Fruit fly (Drosophila melanogaster) whole organism, embryonic: ENCODE measurements around the gene IntS6.

ENCODE experiments used
- Adf1 ChIP-seq: fragments of 200-800 bp; sonication (Bioruptor generic); IDR thresholded peaks from 2 replicates; pipeline ENCODE4 v1.3.6; 2022; ENCODE audit warnings: missing biosample characterization, missing genetic modification characterization
- C15 ChIP-seq: fragments of 200-800 bp; sonication (Bioruptor generic); IDR thresholded peaks from 3 replicates; pipeline ENCODE4 v1.3.6; 2022; ENCODE audit warnings: missing biosample characterization, missing genetic modification characterization
- CG10147 ChIP-seq: fragments of 200-800 bp; sonication (Bioruptor generic); optimal IDR thresholded peaks from 2 replicates; lab custom pipeline; 2019; ENCODE audit warnings: missing biosample characterization, mild to moderate bottlenecking, missing genetic modification characterization, moderate library complexity
- CG10979 ChIP-seq: fragments of 200-800 bp; sonication (Bioruptor generic); optimal IDR thresholded peaks from 2 replicates; lab custom pipeline; 2018; ENCODE audit warnings: missing biosample characterization, mild to moderate bottlenecking, missing genetic modification characterization, moderate library complexity
- CG11093 ChIP-seq: fragments of 200-800 bp; sonication (Bioruptor generic); IDR thresholded peaks from 3 replicates; pipeline ENCODE4 v1.3.6; 2022; ENCODE audit warnings: missing biosample characterization, missing genetic modification characterization
- CG11695 ChIP-seq: fragments of 200-800 bp; sonication (Bioruptor generic); IDR thresholded peaks from 3 replicates; pipeline ENCODE4 v1.3.6; 2022; ENCODE audit warnings: missing biosample characterization, missing genetic modification characterization
- CG14050 ChIP-seq: fragments of 200-800 bp; sonication (Bioruptor generic); IDR thresholded peaks from 3 replicates; pipeline ENCODE4 v1.3.6; 2022; ENCODE audit warnings: missing biosample characterization, missing genetic modification characterization
- CG14667 ChIP-seq: fragments of 200-800 bp; sonication (Bioruptor generic); IDR thresholded peaks from 2 replicates; pipeline ENCODE4 v1.3.6; 2022; ENCODE audit warnings: missing biosample characterization, missing genetic modification characterization
- CG15514 ChIP-seq: fragments of 200-800 bp; sonication (Bioruptor generic); optimal IDR thresholded peaks from 3 replicates; lab custom pipeline; 2017; ENCODE audit warnings: missing biosample characterization, missing genetic modification characterization, mild to moderate bottlenecking, moderate library complexity, missing genetic modification reagents
- CG15696 ChIP-seq: fragments of 200-800 bp; sonication (Bioruptor generic); optimal IDR thresholded peaks from 2 replicates; lab custom pipeline; 2019; ENCODE audit warnings: missing biosample characterization, mild to moderate bottlenecking, missing genetic modification characterization, moderate library complexity
- CG17186 ChIP-seq: fragments of 200-800 bp; sonication (Bioruptor generic); optimal IDR thresholded peaks from 3 replicates; lab custom pipeline; 2017; ENCODE audit warnings: missing biosample characterization, missing genetic modification reagents, missing genetic modification characterization
- CG17612 ChIP-seq: fragments of 200-800 bp; sonication (Bioruptor generic); IDR thresholded peaks from 2 replicates; pipeline ENCODE4 v1.3.6; 2022; ENCODE audit warnings: missing biosample characterization, missing genetic modification characterization
- CG18262 ChIP-seq: fragments of 200-800 bp; optimal IDR thresholded peaks from 3 replicates; lab custom pipeline; 2019; ENCODE audit warnings: missing biosample characterization, mild to moderate bottlenecking, missing genetic modification characterization, moderate library complexity
- CG1832 ChIP-seq: fragments of 200-800 bp; sonication (Bioruptor generic); optimal IDR thresholded peaks from 2 replicates; lab custom pipeline; 2017; ENCODE audit warnings: missing biosample characterization, mild to moderate bottlenecking, missing genetic modification characterization, inconsistent platforms
- CG2889 ChIP-seq: fragments of 200-800 bp; sonication (Bioruptor generic); IDR thresholded peaks from 3 replicates; pipeline ENCODE4 v1.3.6; 2022; ENCODE audit warnings: missing biosample characterization, missing genetic modification characterization
- CG30403 ChIP-seq: fragments of 200-800 bp; sonication (Bioruptor generic); optimal IDR thresholded peaks from 3 replicates; lab custom pipeline; 2016; ENCODE audit warnings: missing biosample characterization, missing genetic modification characterization
- CG34224 ChIP-seq: fragments of 200-800 bp; sonication (Bioruptor generic); IDR thresholded peaks from 3 replicates; pipeline ENCODE4 v1.3.6; 2022; ENCODE audit warnings: missing biosample characterization, missing genetic modification characterization; ENCODE audit not compliant: partially characterized antibody
- Dref ChIP-seq: fragments of 200-800 bp; sonication (Bioruptor generic); IDR thresholded peaks from 2 replicates; pipeline ENCODE4 v1.3.6; 2022; ENCODE audit warnings: missing biosample characterization, missing genetic modification characterization
- Hand ChIP-seq: fragments of 200-800 bp; sonication (Bioruptor generic); optimal IDR thresholded peaks from 2 replicates; lab custom pipeline; 2017; ENCODE audit warnings: mild to moderate bottlenecking, missing biosample characterization, missing genetic modification reagents, missing genetic modification characterization
- HmgZ ChIP-seq: fragments of 200-800 bp; sonication (Bioruptor generic); optimal IDR thresholded peaks from 2 replicates; lab custom pipeline; 2018; ENCODE audit warnings: missing biosample characterization, mild to moderate bottlenecking, missing genetic modification characterization
- Jarid2 ChIP-seq: fragments of 200-800 bp; sonication (Bioruptor generic); optimal IDR thresholded peaks from 3 replicates; lab custom pipeline; 2017; ENCODE audit warnings: mild to moderate bottlenecking, missing biosample characterization, missing genetic modification reagents, missing genetic modification characterization
- Meics ChIP-seq: fragments of 200-800 bp; sonication (Bioruptor generic); optimal IDR thresholded peaks from 2 replicates; lab custom pipeline; 2017; ENCODE audit warnings: missing biosample characterization, mild to moderate bottlenecking, missing genetic modification characterization
- Neu2 ChIP-seq: fragments of 200-800 bp; sonication (Bioruptor generic); optimal IDR thresholded peaks from 3 replicates; lab custom pipeline; 2016; ENCODE audit warnings: missing biosample characterization, missing genetic modification characterization, borderline replicate concordance
- Oaz ChIP-seq: fragments of 200-800 bp; sonication (Bioruptor generic); IDR thresholded peaks from 2 replicates; pipeline ENCODE4 v1.3.6; 2022; ENCODE audit warnings: missing biosample characterization, missing genetic modification characterization
- Optix ChIP-seq: fragments of 200-800 bp; sonication (Bioruptor generic); IDR thresholded peaks from 3 replicates; pipeline ENCODE4 v1.3.6; 2022; ENCODE audit warnings: missing biosample characterization, missing genetic modification characterization
- Scr ChIP-seq: fragments of 200-800 bp; sonication (Bioruptor generic); IDR thresholded peaks from 2 replicates; pipeline ENCODE4 v1.3.6; 2022; ENCODE audit warnings: missing biosample characterization, missing genetic modification characterization; ENCODE audit not compliant: partially characterized antibody
- Xrp1 ChIP-seq: fragments of 200-800 bp; sonication (Bioruptor generic); IDR thresholded peaks from 2 replicates; pipeline ENCODE4 v1.3.6; 2022; ENCODE audit warnings: missing biosample characterization, missing genetic modification characterization
- ac ChIP-seq: fragments of 200-800 bp; sonication (Bioruptor generic); optimal IDR thresholded peaks from 3 replicates; lab custom pipeline; 2017; ENCODE audit warnings: missing biosample characterization, mild to moderate bottlenecking, missing genetic modification characterization
- bbx ChIP-seq: fragments of 200-800 bp; sonication (Bioruptor generic); IDR thresholded peaks from 2 replicates; pipeline ENCODE4 v1.3.6; 2022; ENCODE audit warnings: missing biosample characterization, missing genetic modification characterization; ENCODE audit not compliant: partially characterized antibody
- bowl ChIP-seq: fragments of 200-800 bp; sonication (Bioruptor generic); IDR thresholded peaks from 2 replicates; pipeline ENCODE4 v1.3.6; 2022; ENCODE audit warnings: missing biosample characterization, missing genetic modification characterization
- dati ChIP-seq: fragments of 200-800 bp; sonication (Bioruptor generic); IDR thresholded peaks from 2 replicates; pipeline ENCODE4 v1.3.6; 2022; ENCODE audit warnings: missing biosample characterization, missing genetic modification characterization
- fu2 ChIP-seq: fragments of 200-800 bp; sonication (Bioruptor generic); optimal IDR thresholded peaks from 2 replicates; lab custom pipeline; 2016; ENCODE audit warnings: missing biosample characterization, missing genetic modification characterization
- gcm ChIP-seq: fragments of 200-800 bp; sonication (Bioruptor generic); optimal IDR thresholded peaks from 2 replicates; lab custom pipeline; 2019; ENCODE audit warnings: missing biosample characterization, mild to moderate bottlenecking, missing genetic modification characterization, moderate library complexity
- gsb ChIP-seq: fragments of 200-800 bp; sonication (Bioruptor generic); IDR thresholded peaks from 2 replicates; pipeline ENCODE4 v1.3.6; 2022; ENCODE audit warnings: missing biosample characterization, missing genetic modification characterization
- hb ChIP-seq: fragments of 200-800 bp; sonication (Bioruptor generic); IDR thresholded peaks from 3 replicates; pipeline ENCODE4 v1.3.6; 2022; ENCODE audit warnings: missing biosample characterization, missing genetic modification characterization; ENCODE audit not compliant: partially characterized antibody
- luna ChIP-seq: fragments of 200-800 bp; sonication (Bioruptor generic); optimal IDR thresholded peaks from 2 replicates; lab custom pipeline; 2016; ENCODE audit warnings: missing biosample characterization, missing genetic modification characterization
- mld ChIP-seq: fragments of 200-800 bp; sonication (Bioruptor generic); IDR thresholded peaks from 3 replicates; pipeline ENCODE4 v1.3.6; 2022; ENCODE audit warnings: missing biosample characterization, missing genetic modification characterization; ENCODE audit not compliant: partially characterized antibody
- nerfin-1 ChIP-seq: fragments of 200-800 bp; sonication (Bioruptor generic); optimal IDR thresholded peaks from 3 replicates; lab custom pipeline; 2019; ENCODE audit warnings: missing biosample characterization, mild to moderate bottlenecking, missing genetic modification characterization, moderate library complexity
- prd ChIP-seq, 3 experiments: fragments of >200 bp in 2 of 3; fragments of 200-800 bp in 1 of 3; sonication (Bioruptor generic) in 1 of 3; optimal IDR thresholded peaks in 2 of 3; IDR thresholded peaks in 1 of 3; 2 replicates in 2 of 3; 3 replicates in 1 of 3; pipeline versions ENCODE4 v1.3.6 to Lab custom; 2017 to 2022; ENCODE audit warnings: missing biosample characterization in 1 of 3, missing genetic modification characterization in 1 of 3
- repo ChIP-seq: fragments of 200-800 bp; sonication (Bioruptor generic); optimal IDR thresholded peaks from 2 replicates; lab custom pipeline; 2016; ENCODE audit warnings: missing biosample characterization, missing genetic modification characterization
- sd ChIP-seq: fragments of 200-800 bp; sonication (Bioruptor generic); optimal IDR thresholded peaks from 3 replicates; lab custom pipeline; 2018; ENCODE audit warnings: missing biosample characterization, mild to moderate bottlenecking, missing genetic modification characterization, moderate library complexity
- tin ChIP-seq: fragments of 200-800 bp; sonication (Bioruptor generic); optimal IDR thresholded peaks from 3 replicates; lab custom pipeline; 2016; ENCODE audit warnings: missing biosample characterization, missing genetic modification characterization
- usp ChIP-seq: fragments of >200 bp; optimal IDR thresholded peaks from 2 replicates; lab custom pipeline; 2017; ENCODE audit warnings: missing biosample characterization, missing genetic modification characterization
- z ChIP-seq: fragments of 200-800 bp; sonication (Bioruptor generic); IDR thresholded peaks from 3 replicates; pipeline ENCODE4 v1.3.6; 2022; ENCODE audit warnings: missing biosample characterization, missing genetic modification characterization
- zen ChIP-seq: fragments of 200-800 bp; sonication (Bioruptor generic); optimal IDR thresholded peaks from 3 replicates; lab custom pipeline; 2018; ENCODE audit warnings: missing biosample characterization, mild to moderate bottlenecking, missing genetic modification characterization, moderate library complexity
- zen2 ChIP-seq: fragments of 200-800 bp; sonication (Bioruptor generic); IDR thresholded peaks from 3 replicates; pipeline ENCODE4 v1.3.6; 2022; ENCODE audit warnings: missing biosample characterization, missing genetic modification characterization; ENCODE audit not compliant: partially characterized antibody

The IntS6 gene

dm6 chrX:5745840-5746815 lies 926 bp downstream of the IntS6 start (continued):
- TF ChIP-seq C15 (GFP tag; lab: Robert Waterston, UW): no peak
- no peak for TF ChIP-seq repo
- TF ChIP-seq CG14667: peak; percentile 47
- 0 out of 2 replicates have a peak, but pooled peaks have one; percentile 6 for TF ChIP-seq Scr (GFP tag; lab: Robert Waterston, UW)
- no peak for TF ChIP-seq z (GFP tag; lab: Robert Waterston, UW)
- TF ChIP-seq mld (GFP tag; lab: Robert Waterston, UW): 0 out of 3 replicates have a peak, but pooled peaks have one; percentile 39
- TF ChIP-seq CG30403 (GFP tag; lab: Kevin White, UChicago): peak; percentile 60
- TF ChIP-seq HmgZ (tag; lab: Kevin White, UChicago): peak; percentile 49
- TF ChIP-seq luna (GFP tag; lab: Kevin White, UChicago): no peak
- peak; percentile 54; the same call in 1 of the 2 replicates for TF ChIP-seq bowl
- no peak for TF ChIP-seq CG10147 (GFP tag; lab: Kevin White, UChicago)
- no peak for TF ChIP-seq prd (optimal IDR thresholded peaks at IDR 0.05; lab: Kevin White, UChicago)
- TF ChIP-seq prd (GFP tag; IDR thresholded peaks at IDR 0.05; lab: Robert Waterston, UW): peak; percentile 79
- TF ChIP-seq CG17186: peak; percentile 45
- TF ChIP-seq CG34224 (GFP tag; lab: Robert Waterston, UW): no peak
- peak; percentile 65 for TF ChIP-seq gsb
- peak; percentile 24 for TF ChIP-seq CG15696 (tag; lab: Kevin White, UChicago)
- TF ChIP-seq sd (tag; lab: Kevin White, UChicago): peak; percentile 64
- TF ChIP-seq bbx (GFP tag; lab: Robert Waterston, UW): no peak
- peak; percentile 42 for TF ChIP-seq tin (GFP tag; lab: Kevin White, UChicago)
- TF ChIP-seq Adf1 (GFP tag; lab: Robert Waterston, UW): no peak; the same call in 1 of the 2 replicates
- peak; percentile 82 for TF ChIP-seq Xrp1 (GFP tag; lab: Robert Waterston, UW)
- peak; percentile 59 for TF ChIP-seq gcm (GFP tag; lab: Kevin White, UChicago)
- TF ChIP-seq Optix (GFP tag; lab: Robert Waterston, UW): peak; percentile 73
- TF ChIP-seq Jarid2: peak; percentile 55
- TF ChIP-seq nerfin-1: peak; percentile 66
- TF ChIP-seq CG14050 (GFP tag; lab: Robert Waterston, UW): peak; percentile 77
- TF ChIP-seq fu2 (GFP tag; lab: Kevin White, UChicago): peak; percentile 54
- peak; percentile 67 for TF ChIP-seq CG15514 (GFP tag; lab: Kevin White, UChicago)
- TF ChIP-seq zen (tag; lab: Kevin White, UChicago): peak; percentile 35
- TF ChIP-seq ac (GFP tag; lab: Kevin White, UChicago): no peak
- TF ChIP-seq CG18262 (tag; lab: Kevin White, UChicago): peak; percentile 59
- TF ChIP-seq Dref (GFP tag; lab: Robert Waterston, UW): peak; percentile 75
- peak; percentile 42; the same call in 1 of the 2 replicates for TF ChIP-seq CG17612 (GFP tag; lab: Robert Waterston, UW)
- peak; percentile 76 for TF ChIP-seq CG11695
- TF ChIP-seq CG11093 (GFP tag; lab: Robert Waterston, UW): peak; percentile 67; the same call in 2 of the 3 replicates
- TF ChIP-seq dati: 0 out of 2 replicates have a peak, but pooled peaks have one; percentile 32
- TF ChIP-seq Oaz: peak; percentile 60; the same call in 1 of the 2 replicates
- TF ChIP-seq CG1832 (GFP tag; lab: Kevin White, UChicago): no peak
- TF ChIP-seq Meics (GFP tag; lab: Kevin White, UChicago): peak; percentile 73
- TF ChIP-seq CG2889 (GFP tag; lab: Robert Waterston, UW): peak; percentile 54; the same call in 1 of the 3 replicates
- TF ChIP-seq Hand: peak; percentile 40
- TF ChIP-seq CG10979 (tag; lab: Kevin White, UChicago): peak; percentile 61
- TF ChIP-seq usp (GFP tag; lab: Kevin White, UChicago): no peak
- TF ChIP-seq zen2 (GFP tag; lab: Robert Waterston, UW): no peak
- no peak for TF ChIP-seq Neu2
- no peak for TF ChIP-seq hb (GFP tag; lab: Robert Waterston, UW)
